Fruit fly (Drosophila melanogaster) whole organism, embryonic: ENCODE data around the gene Mlp84B.

Experiments
- Adf1 ChIP-seq: fragments of 200-800 bp; sonication (Bioruptor generic); IDR thresholded peaks from 2 replicates; pipeline ENCODE4 v1.3.6; 2022; ENCODE audit warnings: missing biosample characterization, missing genetic modification characterization
- Bdp1 ChIP-seq: fragments of 200-800 bp; sonication (Bioruptor generic); optimal IDR thresholded peaks from 3 replicates; lab custom pipeline; 2016; ENCODE audit warnings: missing biosample characterization, missing genetic modification characterization
- BtbVII ChIP-seq: fragments of 200-800 bp; sonication (Bioruptor generic); optimal IDR thresholded peaks from 3 replicates; lab custom pipeline; 2017; ENCODE audit warnings: missing biosample characterization, mild to moderate bottlenecking, missing genetic modification characterization
- CG10366 ChIP-seq: fragments of 200-800 bp; sonication (Bioruptor generic); IDR thresholded peaks from 2 replicates; pipeline ENCODE4 v1.3.6; 2022; ENCODE audit warnings: missing biosample characterization, missing genetic modification characterization
- CG11247 ChIP-seq: fragments of 200-800 bp; sonication (Bioruptor generic); IDR thresholded peaks from 2 replicates; pipeline ENCODE4 v1.3.6; 2022; ENCODE audit warnings: missing biosample characterization, missing genetic modification characterization
- CG11398 ChIP-seq: fragments of 200-800 bp; sonication (Bioruptor generic); optimal IDR thresholded peaks from 2 replicates; lab custom pipeline; 2016; ENCODE audit warnings: missing biosample characterization, missing genetic modification characterization
- CG11696 ChIP-seq: fragments of 200-800 bp; sonication (Bioruptor generic); IDR thresholded peaks from 2 replicates; pipeline ENCODE4 v1.3.6; 2022; ENCODE audit warnings: missing biosample characterization, missing genetic modification characterization
- CG12104 ChIP-seq: fragments of 200-800 bp; sonication (Bioruptor generic); optimal IDR thresholded peaks from 3 replicates; lab custom pipeline; 2016; ENCODE audit warnings: missing biosample characterization, missing genetic modification characterization
- CG14014 ChIP-seq: fragments of 200-800 bp; sonication (Bioruptor generic); IDR thresholded peaks from 2 replicates; pipeline ENCODE4 v1.3.6; 2022; ENCODE audit warnings: missing biosample characterization, missing genetic modification characterization
- CG15011 ChIP-seq: fragments of 200-800 bp; sonication (Bioruptor generic); optimal IDR thresholded peaks from 3 replicates; lab custom pipeline; 2018; ENCODE audit warnings: missing biosample characterization, mild to moderate bottlenecking, missing genetic modification characterization
- CG17186 ChIP-seq: fragments of 200-800 bp; sonication (Bioruptor generic); optimal IDR thresholded peaks from 3 replicates; lab custom pipeline; 2017; ENCODE audit warnings: missing biosample characterization, missing genetic modification reagents, missing genetic modification characterization
- CG17361 ChIP-seq: fragments of 200-800 bp; sonication (Bioruptor generic); IDR thresholded peaks from 3 replicates; pipeline ENCODE4 v1.3.6; 2022; ENCODE audit warnings: missing biosample characterization, missing genetic modification characterization
- CG17385 ChIP-seq: fragments of 200-800 bp; sonication (Bioruptor generic); optimal IDR thresholded peaks from 3 replicates; lab custom pipeline; 2018; ENCODE audit warnings: missing biosample characterization, mild to moderate bottlenecking, missing genetic modification characterization
- CG2202 ChIP-seq: fragments of 200-800 bp; sonication (Bioruptor generic); optimal IDR thresholded peaks from 2 replicates; lab custom pipeline; 2018; ENCODE audit warnings: missing biosample characterization, mild to moderate bottlenecking, missing genetic modification characterization
- CG3163 ChIP-seq: fragments of 200-800 bp; sonication (Bioruptor generic); optimal IDR thresholded peaks from 3 replicates; lab custom pipeline; 2016; ENCODE audit warnings: missing biosample characterization, missing genetic modification characterization
- CG33557 ChIP-seq: fragments of 200-800 bp; sonication (Bioruptor generic); optimal IDR thresholded peaks from 2 replicates; lab custom pipeline; 2019; ENCODE audit warnings: missing biosample characterization, mild to moderate bottlenecking, missing genetic modification characterization, moderate library complexity
- CG34224 ChIP-seq: fragments of 200-800 bp; sonication (Bioruptor generic); IDR thresholded peaks from 3 replicates; pipeline ENCODE4 v1.3.6; 2022; ENCODE audit warnings: missing biosample characterization, missing genetic modification characterization; ENCODE audit not compliant: partially characterized antibody
- CG6791 ChIP-seq: fragments of 200-800 bp; sonication (Bioruptor generic); IDR thresholded peaks from 3 replicates; pipeline ENCODE4 v1.3.6; 2022; ENCODE audit warnings: missing biosample characterization, missing genetic modification characterization; ENCODE audit not compliant: partially characterized antibody
- CG7271 ChIP-seq: fragments of 200-800 bp; sonication (Bioruptor generic); optimal IDR thresholded peaks from 2 replicates; lab custom pipeline; 2018; ENCODE audit warnings: missing biosample characterization, mild to moderate bottlenecking, missing genetic modification characterization, moderate library complexity
- CG8765 ChIP-seq: fragments of 200-800 bp; sonication (Bioruptor generic); IDR thresholded peaks from 2 replicates; pipeline ENCODE4 v1.3.6; 2022; ENCODE audit warnings: missing biosample characterization, missing genetic modification characterization
- Doc2 ChIP-seq: fragments of 200-800 bp; sonication (Bioruptor generic); IDR thresholded peaks from 2 replicates; pipeline ENCODE4 v1.3.6; 2022; ENCODE audit warnings: missing biosample characterization, missing genetic modification characterization
- Ets97D ChIP-seq: fragments of 200-800 bp; sonication (Bioruptor generic); optimal IDR thresholded peaks from 3 replicates; lab custom pipeline; 2016; ENCODE audit warnings: missing biosample characterization, missing genetic modification characterization
- HHEX ChIP-seq: fragments of 200-800 bp; sonication (Bioruptor generic); optimal IDR thresholded peaks from 3 replicates; lab custom pipeline; 2017; ENCODE audit warnings: missing biosample characterization, mild to moderate bottlenecking, missing genetic modification characterization, missing genetic modification reagents
- HLH54F ChIP-seq: fragments of 200-800 bp; sonication (Bioruptor generic); optimal IDR thresholded peaks from 3 replicates; lab custom pipeline; 2016; ENCODE audit warnings: missing biosample characterization, missing genetic modification characterization
- Hmx ChIP-seq: fragments of 200-800 bp; sonication (Bioruptor generic); optimal IDR thresholded peaks from 2 replicates; lab custom pipeline; 2016; ENCODE audit warnings: missing biosample characterization, missing genetic modification characterization
- NK7.1 ChIP-seq: fragments of 200-800 bp; sonication (Bioruptor generic); optimal IDR thresholded peaks from 3 replicates; lab custom pipeline; 2016; ENCODE audit warnings: missing biosample characterization, missing genetic modification characterization
- Nf-YC ChIP-seq: fragments of 200-800 bp; optimal IDR thresholded peaks from 3 replicates; lab custom pipeline; 2019; ENCODE audit warnings: missing biosample characterization, mild to moderate bottlenecking, missing genetic modification characterization, moderate library complexity
- Poxn ChIP-seq: fragments of 200-800 bp; sonication (Bioruptor generic); IDR thresholded peaks from 2 replicates; pipeline ENCODE4 v1.3.6; 2022; ENCODE audit warnings: missing biosample characterization, missing genetic modification characterization
- Ravus ChIP-seq: fragments of 200-800 bp; sonication (Bioruptor generic); IDR thresholded peaks from 2 replicates; pipeline ENCODE4 v1.3.6; 2022; ENCODE audit warnings: missing biosample characterization, missing genetic modification characterization
- Scr ChIP-seq: fragments of 200-800 bp; sonication (Bioruptor generic); IDR thresholded peaks from 2 replicates; pipeline ENCODE4 v1.3.6; 2022; ENCODE audit warnings: missing biosample characterization, missing genetic modification characterization; ENCODE audit not compliant: partially characterized antibody
- aop ChIP-seq: fragments of 200-800 bp; sonication (Bioruptor generic); IDR thresholded peaks from 2 replicates; pipeline ENCODE4 v1.3.6; 2022; ENCODE audit warnings: missing biosample characterization, missing genetic modification characterization
- crc ChIP-seq: fragments of 200-800 bp; sonication (Bioruptor generic); optimal IDR thresholded peaks from 2 replicates; lab custom pipeline; 2016; ENCODE audit warnings: missing biosample characterization, missing genetic modification characterization
- dati ChIP-seq: fragments of 200-800 bp; sonication (Bioruptor generic); IDR thresholded peaks from 2 replicates; pipeline ENCODE4 v1.3.6; 2022; ENCODE audit warnings: missing biosample characterization, missing genetic modification characterization
- gcm ChIP-seq: fragments of 200-800 bp; sonication (Bioruptor generic); optimal IDR thresholded peaks from 2 replicates; lab custom pipeline; 2019; ENCODE audit warnings: missing biosample characterization, mild to moderate bottlenecking, missing genetic modification characterization, moderate library complexity
- gsb-n ChIP-seq: fragments of 200-800 bp; sonication (Bioruptor generic); optimal IDR thresholded peaks from 3 replicates; lab custom pipeline; 2018; ENCODE audit warnings: missing biosample characterization, mild to moderate bottlenecking, missing genetic modification characterization
- jigr1 ChIP-seq: fragments of 200-800 bp; sonication (Bioruptor generic); IDR thresholded peaks from 3 replicates; pipeline ENCODE4 v1.3.6; 2022; ENCODE audit warnings: missing biosample characterization, missing genetic modification characterization
- lab ChIP-seq: fragments of 200-800 bp; sonication (Bioruptor generic); optimal IDR thresholded peaks from 3 replicates; lab custom pipeline; 2017; ENCODE audit warnings: missing biosample characterization, missing genetic modification characterization, mild to moderate bottlenecking, moderate library complexity, missing genetic modification reagents
- lmd ChIP-seq: fragments of 200-800 bp; sonication (Bioruptor generic); IDR thresholded peaks from 2 replicates; pipeline ENCODE4 v1.3.6; 2022; ENCODE audit warnings: missing biosample characterization, missing genetic modification characterization
- nom ChIP-seq: fragments of 200-800 bp; sonication (Bioruptor generic); optimal IDR thresholded peaks from 2 replicates; lab custom pipeline; 2017; ENCODE audit warnings: missing biosample characterization, missing genetic modification characterization, mild to moderate bottlenecking, moderate library complexity, missing genetic modification reagents
- ranshi ChIP-seq: fragments of 200-800 bp; sonication (Bioruptor generic); IDR thresholded peaks from 2 replicates; pipeline ENCODE4 v1.3.6; 2022; ENCODE audit warnings: missing biosample characterization, missing genetic modification characterization
- sim ChIP-seq: fragments of 200-800 bp; sonication (Bioruptor generic); IDR thresholded peaks from 2 replicates; pipeline ENCODE4 v1.3.6; 2022; ENCODE audit warnings: missing biosample characterization, missing genetic modification characterization
- so ChIP-seq: fragments of 200-800 bp; sonication (Bioruptor generic); IDR thresholded peaks from 3 replicates; pipeline ENCODE4 v1.3.6; 2022; ENCODE audit warnings: missing biosample characterization, missing genetic modification characterization
- stwl ChIP-seq: fragments of 200-800 bp; sonication (Bioruptor generic); optimal IDR thresholded peaks from 3 replicates; lab custom pipeline; 2018; ENCODE audit warnings: missing biosample characterization, mild to moderate bottlenecking, missing genetic modification characterization, moderate library complexity
- vfl ChIP-seq: fragments of 200-800 bp; sonication (Bioruptor generic); optimal IDR thresholded peaks from 2 replicates; lab custom pipeline; 2016; ENCODE audit warnings: missing biosample characterization, missing genetic modification characterization
- wor ChIP-seq: fragments of 200-800 bp; sonication (Bioruptor generic); IDR thresholded peaks from 2 replicates; pipeline ENCODE4 v1.3.6; 2022; ENCODE audit warnings: missing biosample characterization, missing genetic modification characterization
- z ChIP-seq: fragments of 200-800 bp; sonication (Bioruptor generic); IDR thresholded peaks from 3 replicates; pipeline ENCODE4 v1.3.6; 2022; ENCODE audit warnings: missing biosample characterization, missing genetic modification characterization
- zf30C ChIP-seq: fragments of 200-800 bp; sonication (Bioruptor generic); optimal IDR thresholded peaks from 3 replicates; lab custom pipeline; 2018; ENCODE audit warnings: missing biosample characterization, mild to moderate bottlenecking, missing genetic modification characterization

Mlp84B gene

dm6 chr3R:7144245-7144904, 26.8 kb upstream of the Mlp84B start, which contains the start of the genes CG14610 and CG2656 (continued):
- TF ChIP-seq Doc2, result no peak
- TF ChIP-seq Ravus (GFP tag; lab: Robert Waterston, UW), result no peak
- TF ChIP-seq CG10366 (GFP tag; lab: Robert Waterston, UW), result peak; percentile 61
- peak; percentile 90 for TF ChIP-seq HLH54F (GFP tag; lab: Kevin White, UChicago)
- TF ChIP-seq CG17186 (GFP tag; lab: Kevin White, UChicago), result peak; percentile 96
- TF ChIP-seq CG2202, result peak; percentile 46
- peak; percentile 25 for TF ChIP-seq CG33557 (GFP tag; lab: Kevin White, UChicago)
- peak; percentile 28 for TF ChIP-seq Nf-YC (tag; lab: Kevin White, UChicago)
- no peak for TF ChIP-seq CG7271 (tag; lab: Kevin White, UChicago)
- peak; percentile 90 for TF ChIP-seq stwl (tag; lab: Kevin White, UChicago)
- peak; percentile 54 for TF ChIP-seq NK7.1
- no peak for TF ChIP-seq CG11696 (GFP tag; lab: Robert Waterston, UW)
- peak; percentile 86 for TF ChIP-seq vfl (GFP tag; lab: Kevin White, UChicago)
- TF ChIP-seq BtbVII (GFP tag; lab: Kevin White, UChicago), result peak; percentile 24
- peak; percentile 66 for TF ChIP-seq CG11398
- TF ChIP-seq crc (GFP tag; lab: Kevin White, UChicago), result peak; percentile 70
- peak; percentile 49 for TF ChIP-seq CG17385 (GFP tag; lab: Kevin White, UChicago)
- TF ChIP-seq nom, result no peak
- TF ChIP-seq CG34224, result peak; percentile 28; the same call in 2 of the 3 replicates
- TF ChIP-seq z (GFP tag; lab: Robert Waterston, UW), result no peak
- no peak for TF ChIP-seq CG6791 (GFP tag; lab: Robert Waterston, UW)
- no peak for TF ChIP-seq HHEX (GFP tag; lab: Kevin White, UChicago)
- TF ChIP-seq sim, result no peak
- peak; percentile 53; the same call in 1 of the 2 replicates for TF ChIP-seq lmd (GFP tag; lab: Robert Waterston, UW)
- TF ChIP-seq Scr, result peak; percentile 59
- TF ChIP-seq Adf1, result 0 out of 2 replicates have a peak, but pooled peaks have one; percentile 16
- peak; percentile 64 for TF ChIP-seq CG11247
- peak; percentile 82 for TF ChIP-seq gsb-n
- TF ChIP-seq so (GFP tag; lab: Robert Waterston, UW), result no peak
- TF ChIP-seq aop (GFP tag; lab: Robert Waterston, UW), result no peak
- TF ChIP-seq CG15011 (GFP tag; lab: Kevin White, UChicago), result no peak
- TF ChIP-seq lab (GFP tag; lab: Kevin White, UChicago), result peak; percentile 82
- TF ChIP-seq gcm (GFP tag; lab: Kevin White, UChicago), result peak; percentile 20
- TF ChIP-seq CG8765, result peak; percentile 20; the same call in 1 of the 2 replicates
- TF ChIP-seq jigr1 (GFP tag; lab: Robert Waterston, UW), result no peak
- TF ChIP-seq CG14014 (GFP tag; lab: Robert Waterston, UW), result peak; percentile 40; the same call in 1 of the 2 replicates
- TF ChIP-seq Hmx (GFP tag; lab: Kevin White, UChicago), result no peak
- peak; percentile 84 for TF ChIP-seq Bdp1 (GFP tag; lab: Kevin White, UChicago)
- TF ChIP-seq wor (GFP tag; lab: Robert Waterston, UW), result no peak
- TF ChIP-seq Ets97D (GFP tag; lab: Kevin White, UChicago), result peak; percentile 82
- TF ChIP-seq CG3163, result peak; percentile 69
- TF ChIP-seq zf30C (GFP tag; lab: Kevin White, UChicago), result no peak
- TF ChIP-seq dati (GFP tag; lab: Robert Waterston, UW), result 0 out of 2 replicates have a peak, but pooled peaks have one; percentile 7
- TF ChIP-seq CG17361 (GFP tag; lab: Robert Waterston, UW), result no peak
- 0 out of 2 replicates have a peak, but pooled peaks have one; percentile 50 for TF ChIP-seq ranshi (GFP tag; lab: Robert Waterston, UW)
- TF ChIP-seq CG12104 (GFP tag; lab: Kevin White, UChicago), result no peak
- TF ChIP-seq Poxn (GFP tag; lab: Robert Waterston, UW), result no peak
